Worm (Caenorhabditis elegans): ENCODE measurements around the gene C49H3.6.

DNA sequence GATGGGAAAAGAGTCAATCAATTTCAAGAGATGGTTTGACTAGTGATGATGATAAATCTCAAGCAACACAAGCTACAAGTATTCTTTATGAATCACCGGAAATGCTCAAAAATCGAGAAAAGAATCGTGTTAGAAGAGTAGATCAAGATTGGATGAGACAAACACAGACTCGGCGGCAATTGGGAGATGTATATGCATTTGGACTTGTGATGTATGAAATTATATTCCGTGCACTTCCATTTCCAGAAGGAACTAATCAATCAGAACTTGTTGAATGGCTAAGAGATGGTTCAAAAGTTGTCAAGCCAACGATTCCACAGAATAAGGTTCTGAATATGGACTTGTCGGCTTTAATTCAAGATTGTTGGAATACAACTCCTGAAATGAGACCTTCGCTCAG, 28.3 kb downstream of the C49H3.6 start:
- no peak for TF ChIP-seq W03F9.2 (tag; optimal IDR thresholded peaks at IDR 0.05)
- TF ChIP-seq him-1 (tag; optimal IDR thresholded peaks at IDR 0.05): no peak
